Fruit fly (Drosophila melanogaster) whole organism, embryonic: ENCODE measurements around the gene CG42366.

Experiments
- Ada2b ChIP-seq: fragments of 200-800 bp; sonication (Bioruptor generic); IDR thresholded peaks from 2 replicates; pipeline ENCODE4 v1.3.6; 2022; ENCODE audit warnings: missing biosample characterization, missing genetic modification characterization
- Asciz ChIP-seq: fragments of 200-800 bp; sonication (Bioruptor generic); optimal IDR thresholded peaks from 2 replicates; lab custom pipeline; 2017; ENCODE audit warnings: missing biosample characterization, mild to moderate bottlenecking, missing genetic modification characterization, missing genetic modification reagents
- B-H1 ChIP-seq: fragments of 200-800 bp; sonication (Bioruptor generic); IDR thresholded peaks from 3 replicates; pipeline ENCODE4 v1.3.6; 2022; ENCODE audit warnings: missing biosample characterization, missing genetic modification characterization
- BEAF-32 ChIP-seq: fragments of 200-800 bp; sonication (Bioruptor generic); optimal IDR thresholded peaks from 3 replicates; lab custom pipeline; 2017; ENCODE audit warnings: missing biosample characterization, missing genetic modification characterization, mild to moderate bottlenecking, moderate library complexity, missing genetic modification reagents
- BtbVII ChIP-seq: fragments of 200-800 bp; sonication (Bioruptor generic); optimal IDR thresholded peaks from 3 replicates; lab custom pipeline; 2017; ENCODE audit warnings: missing biosample characterization, mild to moderate bottlenecking, missing genetic modification characterization
- CG10267 ChIP-seq: fragments of 200-800 bp; sonication (Bioruptor generic); optimal IDR thresholded peaks from 2 replicates; lab custom pipeline; 2018; ENCODE audit warnings: missing biosample characterization, mild to moderate bottlenecking, missing genetic modification characterization, moderate library complexity
- CG10321 ChIP-seq: fragments of 200-800 bp; sonication (Bioruptor generic); IDR thresholded peaks from 2 replicates; pipeline ENCODE4 v1.3.6; 2022; ENCODE audit warnings: missing biosample characterization, missing genetic modification characterization
- CG10431 ChIP-seq: fragments of 200-800 bp; sonication (Bioruptor generic); optimal IDR thresholded peaks from 3 replicates; lab custom pipeline; 2018; ENCODE audit warnings: missing biosample characterization, mild to moderate bottlenecking, missing genetic modification characterization
- CG14965 ChIP-seq: fragments of 200-800 bp; sonication (Bioruptor generic); optimal IDR thresholded peaks from 2 replicates; lab custom pipeline; 2016; ENCODE audit warnings: missing biosample characterization, missing genetic modification characterization, borderline replicate concordance
- CG16779 ChIP-seq: fragments of 200-800 bp; sonication (Bioruptor generic); IDR thresholded peaks from 2 replicates; pipeline ENCODE4 v1.3.6; 2022; ENCODE audit warnings: missing biosample characterization, missing genetic modification characterization
- CG16863 ChIP-seq: fragments of 200-800 bp; sonication (Bioruptor generic); optimal IDR thresholded peaks from 3 replicates; lab custom pipeline; 2016; ENCODE audit warnings: missing biosample characterization, missing genetic modification characterization
- CG17385 ChIP-seq: fragments of 200-800 bp; sonication (Bioruptor generic); optimal IDR thresholded peaks from 3 replicates; lab custom pipeline; 2018; ENCODE audit warnings: missing biosample characterization, mild to moderate bottlenecking, missing genetic modification characterization
- CG1832 ChIP-seq: fragments of 200-800 bp; sonication (Bioruptor generic); optimal IDR thresholded peaks from 2 replicates; lab custom pipeline; 2017; ENCODE audit warnings: missing biosample characterization, mild to moderate bottlenecking, missing genetic modification characterization, inconsistent platforms
- CG30431 ChIP-seq: fragments of 200-800 bp; sonication (Bioruptor generic); optimal IDR thresholded peaks from 2 replicates; lab custom pipeline; 2017; ENCODE audit warnings: missing biosample characterization, missing genetic modification characterization
- CG43689 ChIP-seq: fragments of 200-800 bp; sonication (Bioruptor generic); IDR thresholded peaks from 2 replicates; pipeline ENCODE4 v1.3.6; 2022; ENCODE audit warnings: missing biosample characterization, missing genetic modification characterization
- CG6683 ChIP-seq: fragments of 200-800 bp; sonication (Bioruptor generic); optimal IDR thresholded peaks from 2 replicates; lab custom pipeline; 2017; ENCODE audit warnings: missing biosample characterization, mild to moderate bottlenecking, missing genetic modification characterization, missing genetic modification reagents
- CG7372 ChIP-seq: fragments of 200-800 bp; sonication (Bioruptor generic); IDR thresholded peaks from 2 replicates; pipeline ENCODE4 v1.3.6; 2022; ENCODE audit warnings: missing biosample characterization, missing genetic modification characterization
- CoRest ChIP-seq: fragments of 200-800 bp; sonication (Bioruptor generic); optimal IDR thresholded peaks from 3 replicates; lab custom pipeline; 2018; ENCODE audit warnings: missing biosample characterization, mild to moderate bottlenecking, missing genetic modification characterization, moderate library complexity
- D ChIP-seq, 2 experiments: fragments of 200-800 bp in 1 of 2; fragments of >200 bp in 1 of 2; sonication (Bioruptor generic) in 1 of 2; optimal IDR thresholded peaks; 2 replicates in 1 of 2; 3 replicates in 1 of 2; lab custom pipeline; 2017; ENCODE audit warnings: mild to moderate bottlenecking in 1 of 2, missing biosample characterization in 1 of 2, missing genetic modification characterization in 1 of 2, missing genetic modification reagents in 1 of 2
- Dip2 ChIP-seq: fragments of 200-800 bp; sonication (Bioruptor generic); IDR thresholded peaks from 2 replicates; pipeline ENCODE4 v1.3.6; 2022; ENCODE audit warnings: missing biosample characterization, missing genetic modification characterization
- Doc2 ChIP-seq: fragments of 200-800 bp; sonication (Bioruptor generic); IDR thresholded peaks from 2 replicates; pipeline ENCODE4 v1.3.6; 2022; ENCODE audit warnings: missing biosample characterization, missing genetic modification characterization
- Ets65A ChIP-seq: fragments of 200-800 bp; sonication (Bioruptor generic); peaks from one replicate; lab custom pipeline; 2016; ENCODE audit warnings: missing biosample characterization, missing genetic modification characterization
- H15 ChIP-seq: fragments of 200-800 bp; sonication (Bioruptor generic); IDR thresholded peaks from 3 replicates; pipeline ENCODE4 v1.3.6; 2022; ENCODE audit warnings: missing biosample characterization, missing genetic modification characterization
- HLH3B ChIP-seq: fragments of 200-800 bp; sonication (Bioruptor generic); IDR thresholded peaks from 2 replicates; pipeline ENCODE4 v1.3.6; 2022; ENCODE audit warnings: missing biosample characterization, missing genetic modification characterization
- HLH4C ChIP-seq: fragments of 200-800 bp; sonication (Bioruptor generic); IDR thresholded peaks from 3 replicates; pipeline ENCODE4 v1.3.6; 2022; ENCODE audit warnings: missing biosample characterization, missing genetic modification characterization; ENCODE audit not compliant: partially characterized antibody
- HmgD ChIP-seq: fragments of 200-800 bp; sonication (Bioruptor generic); optimal IDR thresholded peaks from 3 replicates; lab custom pipeline; 2016; ENCODE audit warnings: missing biosample characterization, missing genetic modification characterization
- HmgZ ChIP-seq: fragments of 200-800 bp; sonication (Bioruptor generic); optimal IDR thresholded peaks from 2 replicates; lab custom pipeline; 2018; ENCODE audit warnings: missing biosample characterization, mild to moderate bottlenecking, missing genetic modification characterization
- NK7.1 ChIP-seq: fragments of 200-800 bp; sonication (Bioruptor generic); optimal IDR thresholded peaks from 3 replicates; lab custom pipeline; 2016; ENCODE audit warnings: missing biosample characterization, missing genetic modification characterization
- Nf-YC ChIP-seq: fragments of 200-800 bp; optimal IDR thresholded peaks from 3 replicates; lab custom pipeline; 2019; ENCODE audit warnings: missing biosample characterization, mild to moderate bottlenecking, missing genetic modification characterization, moderate library complexity
- Six4 ChIP-seq: fragments of 200-800 bp; sonication (Bioruptor generic); optimal IDR thresholded peaks from 2 replicates; lab custom pipeline; 2016; ENCODE audit warnings: missing biosample characterization, missing genetic modification characterization
- Xrp1 ChIP-seq: fragments of 200-800 bp; sonication (Bioruptor generic); IDR thresholded peaks from 2 replicates; pipeline ENCODE4 v1.3.6; 2022; ENCODE audit warnings: missing biosample characterization, missing genetic modification characterization
- az2 ChIP-seq: fragments of 200-800 bp; sonication (Bioruptor generic); optimal IDR thresholded peaks from 3 replicates; lab custom pipeline; 2016; ENCODE audit warnings: missing biosample characterization, missing genetic modification characterization
- bcd ChIP-seq: fragments of 200-800 bp; sonication (Bioruptor generic); optimal IDR thresholded peaks from 2 replicates; lab custom pipeline; 2017; ENCODE audit warnings: missing biosample characterization, mild to moderate bottlenecking, missing genetic modification characterization
- cato ChIP-seq: fragments of 200-800 bp; sonication (Bioruptor generic); optimal IDR thresholded peaks from 2 replicates; lab custom pipeline; 2016; ENCODE audit warnings: missing biosample characterization, missing genetic modification characterization, borderline replicate concordance
- chn ChIP-seq: fragments of 200-800 bp; sonication (Bioruptor generic); optimal IDR thresholded peaks from 2 replicates; lab custom pipeline; 2016; ENCODE audit warnings: missing biosample characterization, missing genetic modification characterization
- danr ChIP-seq: fragments of 200-800 bp; sonication (Bioruptor generic); IDR thresholded peaks from 2 replicates; pipeline ENCODE4 v1.3.6; 2022; ENCODE audit warnings: missing biosample characterization, missing genetic modification characterization
- gsb-n ChIP-seq: fragments of 200-800 bp; sonication (Bioruptor generic); optimal IDR thresholded peaks from 3 replicates; lab custom pipeline; 2018; ENCODE audit warnings: missing biosample characterization, mild to moderate bottlenecking, missing genetic modification characterization
- gt ChIP-seq: fragments of 200-800 bp; sonication (Bioruptor generic); IDR thresholded peaks from 2 replicates; pipeline ENCODE4 v1.3.6; 2022; ENCODE audit warnings: missing biosample characterization, missing genetic modification characterization
- h ChIP-seq: fragments of >200 bp; optimal IDR thresholded peaks from 2 replicates; lab custom pipeline; 2017
- hb ChIP-seq: fragments of 200-800 bp; sonication (Bioruptor generic); IDR thresholded peaks from 3 replicates; pipeline ENCODE4 v1.3.6; 2022; ENCODE audit warnings: missing biosample characterization, missing genetic modification characterization; ENCODE audit not compliant: partially characterized antibody
- lab ChIP-seq: fragments of 200-800 bp; sonication (Bioruptor generic); optimal IDR thresholded peaks from 3 replicates; lab custom pipeline; 2017; ENCODE audit warnings: missing biosample characterization, missing genetic modification characterization, mild to moderate bottlenecking, moderate library complexity, missing genetic modification reagents
- mld ChIP-seq: fragments of 200-800 bp; sonication (Bioruptor generic); IDR thresholded peaks from 3 replicates; pipeline ENCODE4 v1.3.6; 2022; ENCODE audit warnings: missing biosample characterization, missing genetic modification characterization; ENCODE audit not compliant: partially characterized antibody
- pan ChIP-seq, 4 experiments: fragments of >200 bp in 3 of 4; fragments of 200-800 bp in 1 of 4; sonication (Bioruptor generic) in 1 of 4; optimal IDR thresholded peaks in 3 of 4; IDR thresholded peaks in 1 of 4; 2 replicates each; pipeline versions ENCODE4 v1.3.6 to Lab custom; 2017 to 2022; ENCODE audit warnings: missing biosample characterization in 2 of 4, missing genetic modification characterization in 2 of 4, mixed read lengths in 1 of 4
- phol ChIP-seq: fragments of 200-800 bp; sonication (Bioruptor generic); optimal IDR thresholded peaks from 3 replicates; lab custom pipeline; 2018; ENCODE audit warnings: missing biosample characterization, mild to moderate bottlenecking, missing genetic modification characterization, moderate library complexity
- ranshi ChIP-seq: fragments of 200-800 bp; sonication (Bioruptor generic); IDR thresholded peaks from 2 replicates; pipeline ENCODE4 v1.3.6; 2022; ENCODE audit warnings: missing biosample characterization, missing genetic modification characterization
- salm ChIP-seq: fragments of 200-800 bp; sonication (Bioruptor generic); optimal IDR thresholded peaks from 2 replicates; lab custom pipeline; 2018; ENCODE audit warnings: missing biosample characterization, mild to moderate bottlenecking, missing genetic modification characterization
- slou ChIP-seq: fragments of 200-800 bp; sonication (Bioruptor generic); optimal IDR thresholded peaks from 3 replicates; lab custom pipeline; 2016; ENCODE audit warnings: missing biosample characterization, missing genetic modification characterization
- sug ChIP-seq: fragments of 200-800 bp; optimal IDR thresholded peaks from 2 replicates; lab custom pipeline; 2019; ENCODE audit warnings: missing biosample characterization, mild to moderate bottlenecking, missing genetic modification characterization, moderate library complexity
- vnd ChIP-seq: fragments of 200-800 bp; sonication (Bioruptor generic); IDR thresholded peaks from 3 replicates; pipeline ENCODE4 v1.3.6; 2022; ENCODE audit warnings: missing biosample characterization, missing genetic modification characterization; ENCODE audit not compliant: partially characterized antibody

The CG42366 gene

DNA sequence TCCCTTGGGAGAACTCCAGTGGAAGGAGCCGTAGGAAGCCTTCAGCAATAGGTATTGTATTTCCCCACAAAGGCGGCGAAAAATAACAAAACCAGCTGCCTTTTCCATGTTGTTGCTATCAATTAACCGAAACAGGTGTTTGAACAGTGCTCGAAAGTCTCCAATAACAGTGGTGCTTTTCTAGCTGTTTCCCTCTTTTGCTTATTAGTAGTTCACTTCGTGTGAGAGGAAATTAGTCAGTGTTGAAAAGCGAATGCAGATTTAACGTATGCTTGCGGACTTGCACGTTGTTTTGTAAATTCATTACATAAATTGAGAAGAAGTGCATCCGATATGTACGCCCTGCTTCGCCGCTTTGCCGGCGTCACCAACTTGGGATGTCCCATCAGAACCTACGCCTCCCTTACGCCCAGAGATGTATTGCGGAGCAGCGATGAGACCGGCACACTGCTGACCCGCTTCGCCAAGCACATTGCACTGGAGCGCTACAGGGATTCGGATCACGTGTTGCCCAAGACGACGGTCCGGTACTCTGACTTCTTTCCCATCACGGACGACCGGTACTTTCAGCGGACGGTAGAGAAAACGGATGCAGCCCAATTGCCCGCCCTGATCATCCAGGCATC lies 13.8 kb downstream of the CG42366 start, which contains the start of the genes Datp and CG4619 (continued):
- TF ChIP-seq BtbVII (GFP tag; lab: Kevin White, UChicago) (no peak), Six4 (no peak), Ada2b (GFP tag; lab: Robert Waterston, UW) (no peak; the same call in 1 of the 2 replicates), hb (GFP tag; lab: Robert Waterston, UW) (no peak), BEAF-32 (GFP tag; lab: Kevin White, UChicago) (peak; percentile 23), ranshi (GFP tag; lab: Robert Waterston, UW) (no peak), HLH3B (GFP tag; lab: Robert Waterston, UW) (0 out of 2 replicates have a peak, but pooled peaks have one; percentile 25), gsb-n (tag; lab: Kevin White, UChicago) (no peak), H15 (GFP tag; lab: Robert Waterston, UW) (peak; percentile 65; the same call in 2 of the 3 replicates), CG1832 (GFP tag; lab: Kevin White, UChicago) (no peak), CG17385 (GFP tag; lab: Kevin White, UChicago) (peak; percentile 56), HmgD (GFP tag; lab: Kevin White, UChicago) (peak; percentile 66), sug (no peak), CG10321 (GFP tag; lab: Robert Waterston, UW) (no peak), az2 (GFP tag; lab: Kevin White, UChicago) (no peak), CG7372 (no peak), HmgZ (peak; percentile 87), B-H1 (GFP tag; lab: Robert Waterston, UW) (no peak), D (optimal IDR thresholded peaks at IDR 0.05; lab: Kevin White, UChicago) (no peak), D (GFP tag; optimal IDR thresholded peaks at IDR 0.05; lab: Kevin White, UChicago) (no peak), pan (optimal IDR thresholded peaks at IDR 0.05; lab: Kevin White, UChicago) (no peak), pan (GFP tag; optimal IDR thresholded peaks at IDR 0.05 in 1 of 2, IDR thresholded peaks at IDR 0.05 in 1 of 2) (no peak), CG6683 (no peak), mld (GFP tag; lab: Robert Waterston, UW) (no peak), CoRest (tag; lab: Kevin White, UChicago) (peak; percentile 23), Doc2 (GFP tag; lab: Robert Waterston, UW) (no peak), CG10431 (GFP tag; lab: Kevin White, UChicago) (peak; percentile 68), NK7.1 (no peak), CG43689 (GFP tag; lab: Robert Waterston, UW) (no peak), CG16779 (GFP tag; lab: Robert Waterston, UW) (no peak), Xrp1 (GFP tag; lab: Robert Waterston, UW) (peak; percentile 31; the same call in 1 of the 2 replicates), slou (GFP tag; lab: Kevin White, UChicago) (no peak), HLH4C (no peak), CG30431 (GFP tag; lab: Kevin White, UChicago) (no peak), h (lab: Kevin White, UChicago) (no peak), Nf-YC (tag; lab: Kevin White, UChicago) (no peak), salm (tag; lab: Kevin White, UChicago) (no peak), CG14965 (GFP tag; lab: Kevin White, UChicago) (no peak), Dip2 (GFP tag; lab: Robert Waterston, UW) (no peak), gt (GFP tag; lab: Robert Waterston, UW) (no peak), cato (GFP tag; lab: Kevin White, UChicago) (no peak), bcd (peak; percentile 30), vnd (no peak), Asciz (GFP tag; lab: Kevin White, UChicago) (no peak), CG10267 (tag; lab: Kevin White, UChicago) (peak; percentile 92), Ets65A (GFP tag; lab: Kevin White, UChicago) (peak; percentile 91), lab (peak; percentile 64), phol (tag; lab: Kevin White, UChicago) (peak; percentile 39), danr (GFP tag; lab: Robert Waterston, UW) (no peak), CG16863 (GFP tag; lab: Kevin White, UChicago) (no peak), chn (GFP tag; lab: Kevin White, UChicago) (no peak)
